Worm (Caenorhabditis elegans) whole organism, midembryonic: Measurements from ENCODE around the gene C01G12.16.

Source experiments
- T22C8.4 ChIP-seq: fragments of 200-800 bp; sonication (Bioruptor generic); IDR thresholded peaks from 2 replicates; pipeline ENCODE4 v1.3.6; 2022; ENCODE audit warnings: missing genetic modification characterization, missing compliant biosample characterization
- cog-1 ChIP-seq: sonication (generic microtip); optimal IDR thresholded peaks from 2 replicates; lab custom pipeline; 2016; ENCODE audit warnings: missing genetic modification characterization, missing compliant biosample characterization
- flt-1 ChIP-seq: fragments of 200-800 bp; sonication (Bioruptor generic); IDR thresholded peaks from 2 replicates; pipeline ENCODE4 v1.3.6; 2022; ENCODE audit warnings: missing genetic modification characterization, missing compliant biosample characterization
- klf-2 ChIP-seq: fragments of 200-800 bp; sonication (Bioruptor generic); conservative IDR thresholded peaks from 2 replicates; pipeline ENCODE4 v1.3.6; 2022; ENCODE audit warnings: missing genetic modification reagents, missing genetic modification characterization, missing compliant biosample characterization
- med-1 ChIP-seq: sonication (generic microtip); optimal IDR thresholded peaks from 2 replicates; lab custom pipeline; 2017; ENCODE audit warnings: missing genetic modification characterization, mild to moderate bottlenecking, missing compliant biosample characterization, antibody characterized with exemption, missing genetic modification reagents; ENCODE audit not compliant: insufficient read depth
- ref-1 ChIP-seq: fragments of 200-800 bp; sonication (Bioruptor generic); conservative IDR thresholded peaks from 2 replicates; pipeline ENCODE4 v1.3.6; 2022; ENCODE audit warnings: missing genetic modification reagents, missing genetic modification characterization, missing compliant biosample characterization
- tab-1 ChIP-seq: fragments of 200-800 bp; sonication (Bioruptor generic); IDR thresholded peaks from 2 replicates; pipeline ENCODE4 v1.3.6; 2022; ENCODE audit warnings: missing genetic modification characterization, missing compliant biosample characterization
- ztf-23 ChIP-seq: fragments of 200-800 bp; sonication (Bioruptor generic); IDR thresholded peaks from 2 replicates; pipeline ENCODE4 v1.3.6; 2022; ENCODE audit warnings: missing genetic modification reagents, missing genetic modification characterization, missing compliant biosample characterization
- ztf-29 ChIP-seq: fragments of 200-800 bp; sonication (Bioruptor generic); IDR thresholded peaks from 2 replicates; pipeline ENCODE4 v1.3.6; 2022; ENCODE audit warnings: missing genetic modification reagents, missing genetic modification characterization, missing compliant biosample characterization

C01G12.16 gene

DNA sequence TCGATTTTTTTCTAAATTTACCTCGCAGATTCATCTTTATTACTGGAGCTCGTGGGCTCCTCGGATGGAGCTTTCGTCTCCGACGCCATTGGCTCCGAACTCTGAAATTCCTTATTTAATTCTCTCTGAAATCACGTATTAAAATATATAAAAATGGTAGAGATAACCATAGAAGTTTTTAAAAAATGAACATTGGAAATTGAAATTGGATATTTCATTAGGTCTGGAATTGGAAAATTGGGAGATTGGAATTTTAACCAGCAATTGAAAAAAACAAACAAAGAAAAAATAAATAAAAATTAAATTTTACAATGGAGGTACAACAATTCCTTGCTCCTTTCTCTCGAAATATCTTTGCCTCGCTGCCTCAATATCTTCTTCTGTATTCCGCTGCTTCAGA lies 5.7 kb downstream of the C01G12.16 start, which contains the start of gene rnf-5:
Gene rnf-5, minus strand, starts transcription at position 101 of the 400 bp plus-strand sequence.
- TF ChIP-seq cog-1 (tag; lab: Kevin White, UChicago) (no peak), flt-1 (GFP tag; lab: Robert Waterston, UW) (no peak), klf-2 (GFP tag; lab: Robert Waterston, UW) (no peak), ref-1 (no peak), med-1 (GFP tag; lab: Kevin White, UChicago) (no peak), ztf-29 (GFP tag; lab: Robert Waterston, UW) (no peak)

DNA sequence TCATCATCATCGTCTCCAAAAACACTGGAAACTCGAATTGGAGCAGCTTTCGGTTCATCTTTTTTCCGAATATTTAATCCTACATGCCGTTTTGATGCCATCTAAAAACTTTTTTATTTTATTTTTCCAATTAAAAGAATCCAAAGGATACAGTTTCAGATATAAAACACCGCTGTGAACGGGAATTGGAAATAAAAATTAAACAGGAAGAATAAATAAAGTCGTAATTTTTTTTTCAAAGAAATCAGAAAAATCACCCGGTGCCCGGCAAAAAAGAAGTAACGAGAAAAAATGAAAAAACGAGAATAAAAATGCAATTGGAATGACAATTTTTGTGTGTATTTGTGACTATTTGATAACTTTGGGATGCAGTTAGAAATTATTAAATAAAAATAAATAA lies 7.6 kb downstream of the C01G12.16 start, which contains the start of gene ccdc-55:
Gene ccdc-55, minus strand, starts transcription at position 101 of the 400 bp plus-strand sequence.
- TF ChIP-seq ztf-29 (GFP tag; lab: Robert Waterston, UW), result no peak
- TF ChIP-seq tab-1 (GFP tag; lab: Robert Waterston, UW), result no peak
- TF ChIP-seq klf-2 (GFP tag; lab: Robert Waterston, UW), result no peak
- no peak for TF ChIP-seq cog-1 (tag; lab: Kevin White, UChicago)
- TF ChIP-seq ztf-23 (GFP tag; lab: Robert Waterston, UW), result no peak
- no peak for TF ChIP-seq med-1 (GFP tag; lab: Kevin White, UChicago)
- TF ChIP-seq flt-1 (GFP tag; lab: Robert Waterston, UW), result no peak
- no peak for TF ChIP-seq T22C8.4 (GFP tag; lab: Robert Waterston, UW)
- no peak for TF ChIP-seq ref-1

DNA sequence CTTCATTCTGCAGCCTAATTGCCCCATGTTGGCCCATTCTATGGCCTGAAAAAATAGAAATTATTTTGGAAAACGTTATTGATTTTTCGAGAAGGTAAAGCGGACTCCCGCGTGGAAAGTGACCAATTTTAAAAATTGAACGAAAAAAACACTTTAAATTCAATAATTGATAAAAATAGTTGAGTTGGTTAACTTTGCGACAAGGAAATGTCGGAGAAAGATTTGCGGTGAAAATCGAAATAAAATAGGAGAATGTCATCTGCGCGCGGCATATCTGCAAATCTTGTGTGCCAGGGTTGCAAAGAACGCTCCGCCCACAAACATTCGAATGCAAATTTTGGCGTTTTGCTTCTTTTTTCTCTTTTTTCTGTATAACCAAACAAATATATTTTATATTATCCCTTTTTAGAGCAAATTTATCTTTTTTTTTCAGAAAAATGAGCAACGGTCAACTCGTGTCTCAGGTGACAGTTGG lies 9.9 kb downstream of the C01G12.16 start, which contains the start of the genes rnf-121 and C16C10.4:
Gene rnf-121, minus strand, starts transcription at position 51 of the 475 bp plus-strand sequence.
Gene C16C10.4, plus strand, starts transcription at position 434 of the 475 bp plus-strand sequence.
- TF ChIP-seq ztf-23 (GFP tag; lab: Robert Waterston, UW) (peak; percentile 91), ref-1 (peak; percentile 69), flt-1 (GFP tag; lab: Robert Waterston, UW) (peak; percentile 95), klf-2 (GFP tag; lab: Robert Waterston, UW) (peak; percentile 93), cog-1 (tag; lab: Kevin White, UChicago) (peak; percentile 63), tab-1 (GFP tag; lab: Robert Waterston, UW) (peak; percentile 91), T22C8.4 (GFP tag; lab: Robert Waterston, UW) (peak; percentile 65), med-1 (GFP tag; lab: Kevin White, UChicago) (peak; percentile 98), ztf-29 (GFP tag; lab: Robert Waterston, UW) (peak; percentile 86)

DNA sequence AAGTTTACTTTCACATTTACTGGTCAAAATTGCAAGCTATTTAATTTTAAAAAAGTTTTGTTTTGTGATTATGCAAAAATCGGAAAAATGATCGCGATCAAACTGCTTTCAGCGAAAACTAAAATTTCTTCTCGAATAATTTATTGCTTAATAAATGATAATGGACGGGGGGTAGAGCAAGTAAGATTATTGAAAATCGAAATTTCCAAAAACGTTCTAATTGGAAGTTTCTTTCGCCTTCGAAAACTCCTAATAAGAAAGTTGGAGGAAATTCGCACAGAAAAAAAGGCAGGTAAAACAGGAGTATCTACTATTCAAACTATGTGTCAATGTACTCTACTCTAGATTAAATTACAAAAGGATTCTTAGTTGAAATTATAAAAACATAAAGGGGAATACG lies 11.2 kb downstream of the C01G12.16 start:
- TF ChIP-seq flt-1 (GFP tag; lab: Robert Waterston, UW) (no peak), tab-1 (GFP tag; lab: Robert Waterston, UW) (no peak), ztf-23 (GFP tag; lab: Robert Waterston, UW) (no peak), med-1 (GFP tag; lab: Kevin White, UChicago) (no peak), klf-2 (GFP tag; lab: Robert Waterston, UW) (no peak), ref-1 (no peak), T22C8.4 (GFP tag; lab: Robert Waterston, UW) (no peak), ztf-29 (GFP tag; lab: Robert Waterston, UW) (no peak), cog-1 (tag; lab: Kevin White, UChicago) (no peak)

DNA sequence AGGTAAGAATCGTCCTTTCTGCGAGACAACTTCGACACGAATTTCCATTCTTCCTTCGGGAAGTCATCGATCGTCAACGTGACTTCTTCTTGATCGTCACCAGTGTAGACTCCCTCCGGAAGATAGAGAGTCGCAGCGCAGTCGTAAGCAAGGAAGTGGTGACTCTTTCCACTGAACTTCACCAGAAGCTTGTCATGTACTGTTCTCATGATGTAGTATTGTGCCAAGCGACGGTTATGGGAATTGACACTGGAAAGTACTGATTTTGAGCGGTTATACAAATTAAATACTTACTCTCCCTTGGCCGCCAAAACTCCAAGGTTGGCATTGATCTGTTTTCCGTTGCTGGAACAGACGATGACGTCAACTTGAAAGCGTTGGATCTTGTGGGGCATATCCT lies 14.5 kb downstream of the C01G12.16 start:
- TF ChIP-seq tab-1 (GFP tag; lab: Robert Waterston, UW) (no peak), flt-1 (GFP tag; lab: Robert Waterston, UW) (no peak), T22C8.4 (GFP tag; lab: Robert Waterston, UW) (no peak), med-1 (GFP tag; lab: Kevin White, UChicago) (no peak), klf-2 (GFP tag; lab: Robert Waterston, UW) (no peak)

DNA sequence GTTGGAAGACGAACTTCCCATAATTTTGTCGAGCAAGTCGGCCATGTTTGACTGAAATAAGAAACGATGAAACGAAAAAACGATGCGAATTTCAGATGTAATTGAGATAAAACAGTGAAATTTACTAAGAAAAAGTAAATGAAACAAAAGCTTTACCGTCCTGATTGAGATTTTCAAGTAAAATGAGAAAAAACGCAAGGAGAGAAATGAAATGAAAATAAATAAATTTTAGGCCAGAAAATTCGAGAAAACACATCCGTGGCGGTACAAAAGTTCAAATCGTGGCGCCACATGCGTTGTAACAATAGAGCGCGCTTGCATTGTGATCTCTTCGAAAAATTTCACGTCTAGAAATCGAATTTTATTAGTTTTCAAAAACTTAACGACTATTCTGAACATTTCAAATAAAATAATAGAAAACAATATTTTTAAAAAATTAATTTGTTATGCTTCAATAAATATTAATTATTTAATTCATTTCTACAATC lies 15.1 kb downstream of the C01G12.16 start, which contains the start of the genes hrde-1 and C16C10.13:
Gene hrde-1, minus strand, starts transcription at position 51 of the 488 bp plus-strand sequence.
Gene C16C10.13, plus strand, starts transcription at position 332 of the 488 bp plus-strand sequence.
- TF ChIP-seq T22C8.4 (GFP tag; lab: Robert Waterston, UW), result no peak
- no peak for TF ChIP-seq klf-2 (GFP tag; lab: Robert Waterston, UW)
- TF ChIP-seq cog-1 (tag; lab: Kevin White, UChicago), result no peak
- no peak for TF ChIP-seq ztf-23 (GFP tag; lab: Robert Waterston, UW)
- TF ChIP-seq med-1 (GFP tag; lab: Kevin White, UChicago), result no peak
- TF ChIP-seq flt-1 (GFP tag; lab: Robert Waterston, UW), result no peak
- no peak for TF ChIP-seq ref-1
- TF ChIP-seq ztf-29 (GFP tag; lab: Robert Waterston, UW), result no peak

DNA sequence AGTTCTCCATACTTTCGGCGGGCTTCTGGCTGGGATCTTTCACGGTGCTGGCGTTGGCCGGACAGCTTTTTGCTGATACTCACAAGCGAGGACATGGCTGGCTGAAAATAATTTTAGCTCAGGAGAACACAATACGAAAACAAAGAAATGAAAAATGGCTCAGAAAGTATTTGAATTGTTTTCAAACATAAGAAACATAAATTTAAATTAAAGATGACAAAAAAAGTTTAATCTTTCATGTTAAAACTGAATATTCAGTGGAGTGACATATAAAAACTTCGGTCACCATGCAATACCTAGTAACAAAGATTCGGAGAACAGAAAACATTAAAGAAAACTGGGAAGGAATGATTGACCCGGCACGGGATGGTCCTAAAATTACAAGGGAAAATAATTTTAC lies 17.5 kb downstream of the C01G12.16 start, which contains the start of gene C16C10.2:
Gene C16C10.2, minus strand, starts transcription at position 101 of the 400 bp plus-strand sequence.
- TF ChIP-seq T22C8.4 (GFP tag; lab: Robert Waterston, UW) (no peak), tab-1 (GFP tag; lab: Robert Waterston, UW) (no peak)

DNA sequence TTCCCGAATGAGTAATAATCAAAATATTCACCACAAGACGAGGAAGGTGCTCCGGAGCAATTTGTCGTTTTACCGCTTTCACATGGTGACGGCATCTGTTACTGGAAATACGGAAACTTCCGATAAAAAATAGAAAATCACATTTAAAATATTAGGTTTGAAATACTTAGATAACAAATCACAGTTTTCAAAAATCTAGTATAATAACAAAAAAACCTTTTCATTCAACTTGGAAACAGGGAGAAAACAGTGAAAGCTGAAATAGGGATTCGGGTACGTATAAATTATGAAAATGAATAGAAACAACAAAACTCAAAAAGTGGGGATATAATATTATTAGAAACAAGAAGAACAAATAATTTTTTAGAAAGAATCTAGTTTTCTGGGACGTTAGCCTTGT lies 20.3 kb downstream of the C01G12.16 start, which contains the start of gene C16C10.1:
Gene C16C10.1, minus strand, starts transcription at position 101 of the 400 bp plus-strand sequence.
- TF ChIP-seq klf-2 (GFP tag; lab: Robert Waterston, UW) (no peak), flt-1 (GFP tag; lab: Robert Waterston, UW) (no peak), ztf-29 (GFP tag; lab: Robert Waterston, UW) (no peak), ref-1 (no peak), ztf-23 (GFP tag; lab: Robert Waterston, UW) (no peak), T22C8.4 (GFP tag; lab: Robert Waterston, UW) (no peak), cog-1 (tag; lab: Kevin White, UChicago) (no peak), tab-1 (GFP tag; lab: Robert Waterston, UW) (no peak), med-1 (GFP tag; lab: Kevin White, UChicago) (no peak)

DNA sequence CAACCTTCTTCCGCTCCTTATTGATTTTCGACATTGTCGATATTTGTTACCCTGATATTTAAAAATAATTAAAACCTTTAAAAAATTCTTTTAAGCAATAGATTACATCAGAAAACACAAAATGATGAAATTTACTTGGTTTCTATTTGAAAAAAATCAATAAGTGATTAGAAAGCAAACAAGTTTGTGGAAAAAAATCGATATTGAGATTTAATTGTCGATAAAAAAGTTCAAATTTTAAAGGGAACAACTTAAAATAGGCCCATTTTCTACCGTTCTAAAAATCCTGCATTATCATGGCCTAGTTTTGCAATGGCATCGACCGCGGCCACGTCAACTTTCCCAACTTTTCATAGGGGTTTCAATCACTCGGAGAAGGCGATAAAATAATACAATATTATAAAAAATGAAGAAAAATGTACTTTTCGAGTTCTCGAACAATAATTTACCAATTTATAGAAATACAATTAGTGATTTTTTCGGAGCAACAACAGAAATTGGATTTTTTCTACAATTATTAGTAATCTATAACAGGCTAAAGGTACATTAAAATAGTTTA lies 25.8 kb downstream of the C01G12.16 start, which contains the start of gene lars-1:
Gene lars-1, minus strand, starts transcription at position 51 of the 559 bp plus-strand sequence.
- TF ChIP-seq cog-1 (tag; lab: Kevin White, UChicago) (no peak), T22C8.4 (GFP tag; lab: Robert Waterston, UW) (0 out of 2 replicates have a peak, but pooled peaks have one; percentile 19)
